Fruit fly (Drosophila melanogaster) whole organism, wandering third instar larva: ENCODE measurements around the gene rasp.

Source experiments
- Abd-B ChIP-seq: fragments of >200 bp; optimal IDR thresholded peaks from 2 replicates; lab custom pipeline; 2017; ENCODE audit warnings: missing biosample characterization, missing genetic modification characterization
- CG9705 ChIP-seq: fragments of 200-800 bp; sonication (Bioruptor generic); optimal IDR thresholded peaks from 2 replicates; lab custom pipeline; 2018; ENCODE audit warnings: missing biosample characterization, mild to moderate bottlenecking, missing genetic modification characterization
- CrebA ChIP-seq: fragments of 200-800 bp; sonication (Bioruptor generic); optimal IDR thresholded peaks from 2 replicates; lab custom pipeline; 2016; ENCODE audit warnings: missing biosample characterization, mild to moderate bottlenecking, missing genetic modification characterization, borderline replicate concordance
- Dif ChIP-seq: fragments of 200-275, 200-300 bp; sonication (Bioruptor generic); optimal IDR thresholded peaks from 2 replicates; lab custom pipeline; 2018; ENCODE audit warnings: missing biosample characterization, missing genetic modification characterization; ENCODE audit not compliant: partially characterized antibody
- GATAd ChIP-seq: sonication (Bioruptor generic); optimal IDR thresholded peaks from 2 replicates; lab custom pipeline; 2016; ENCODE audit warnings: missing biosample characterization, missing genetic modification characterization
- HLH106 ChIP-seq: fragments of 200-800 bp; optimal IDR thresholded peaks from 3 replicates; lab custom pipeline; 2019; ENCODE audit warnings: missing biosample characterization, mild to moderate bottlenecking, missing genetic modification characterization, moderate library complexity
- Hnf4 ChIP-seq: fragments of 200-800 bp; sonication (Bioruptor generic); optimal IDR thresholded peaks from 2 replicates; lab custom pipeline; 2016; ENCODE audit warnings: missing biosample characterization, mild to moderate bottlenecking, missing genetic modification characterization
- Hr78 ChIP-seq: fragments of >200 bp; optimal IDR thresholded peaks from 2 replicates; lab custom pipeline; 2017; ENCODE audit warnings: missing biosample characterization, missing genetic modification characterization
- Hr83 ChIP-seq: fragments of 200-300 bp; sonication (Bioruptor generic); optimal IDR thresholded peaks from 2 replicates; lab custom pipeline; 2016; ENCODE audit warnings: missing biosample characterization, mild to moderate bottlenecking, missing genetic modification characterization, moderate library complexity; ENCODE audit not compliant: poor library complexity, severe bottlenecking
- Jra ChIP-seq: sonication (Bioruptor generic); optimal IDR thresholded peaks from 2 replicates; lab custom pipeline; 2016; ENCODE audit warnings: missing biosample characterization, missing genetic modification characterization
- N ChIP-seq: fragments of >200 bp; optimal IDR thresholded peaks from 2 replicates; lab custom pipeline; 2018; ENCODE audit warnings: missing biosample characterization, missing external identifiers, missing genetic modification characterization
- OdsH ChIP-seq: fragments of 200-800 bp; sonication (Bioruptor generic); optimal IDR thresholded peaks from 2 replicates; lab custom pipeline; 2016; ENCODE audit warnings: missing biosample characterization, mild to moderate bottlenecking, missing genetic modification characterization
- Rel ChIP-seq, 2 experiments: fragments of 200-800 bp; sonication (Bioruptor generic) in 1 of 2; optimal IDR thresholded peaks; 2 replicates in 1 of 2; 3 replicates in 1 of 2; lab custom pipeline; 2016 to 2019; ENCODE audit warnings: mild to moderate bottlenecking in 2 of 2, missing biosample characterization in 2 of 2, missing genetic modification characterization in 2 of 2, moderate library complexity in 1 of 2
- Sp1 ChIP-seq: fragments of 200-800 bp; sonication (Bioruptor generic); optimal IDR thresholded peaks from 3 replicates; lab custom pipeline; 2019; ENCODE audit warnings: missing biosample characterization, mild to moderate bottlenecking, missing genetic modification characterization, moderate library complexity
- Vsx2 ChIP-seq: fragments of 200-300, 225-300 bp; sonication (Bioruptor generic); optimal IDR thresholded peaks from 2 replicates; lab custom pipeline; 2018; ENCODE audit warnings: missing biosample characterization, missing genetic modification characterization; ENCODE audit not compliant: partially characterized antibody
- brk ChIP-seq: fragments of 200-800 bp; sonication (Bioruptor generic); optimal IDR thresholded peaks from 2 replicates; lab custom pipeline; 2016; ENCODE audit warnings: missing biosample characterization, mild to moderate bottlenecking, missing genetic modification characterization
- dl ChIP-seq, 2 experiments: fragments of 175-275, 200-275 bp in 1 of 2; fragments of 200-275 bp in 1 of 2; sonication (Bioruptor generic); optimal IDR thresholded peaks; lab custom pipeline; 2018; ENCODE audit warnings: mild to moderate bottlenecking in 2 of 2, missing biosample characterization in 2 of 2, missing genetic modification characterization in 2 of 2, moderate library complexity in 2 of 2; ENCODE audit not compliant: partially characterized antibody in 2 of 2, insufficient read depth in 1 of 2
- dmrt93B ChIP-seq: fragments of 200-800 bp; sonication (Bioruptor generic); optimal IDR thresholded peaks from 2 replicates; lab custom pipeline; 2018; ENCODE audit warnings: missing biosample characterization, mild to moderate bottlenecking, missing genetic modification characterization
- dsf ChIP-seq: sonication (Bioruptor generic); optimal IDR thresholded peaks from 2 replicates; lab custom pipeline; 2016; ENCODE audit warnings: missing biosample characterization, missing genetic modification characterization, borderline replicate concordance
- foxo ChIP-seq, 2 experiments: fragments of 200-800 bp; sonication (Bioruptor generic); optimal IDR thresholded peaks; 2 replicates in 1 of 2; 3 replicates in 1 of 2; lab custom pipeline; 2016 to 2017; ENCODE audit warnings: missing biosample characterization in 2 of 2, missing genetic modification characterization in 2 of 2
- fru ChIP-seq: fragments of 200-800 bp; sonication (Bioruptor generic); optimal IDR thresholded peaks from 3 replicates; lab custom pipeline; 2016; ENCODE audit warnings: missing biosample characterization, mild to moderate bottlenecking, missing genetic modification characterization
- h ChIP-seq: fragments of 200-800 bp; sonication (Bioruptor generic); optimal IDR thresholded peaks from 3 replicates; lab custom pipeline; 2016; ENCODE audit warnings: missing biosample characterization, mild to moderate bottlenecking, missing genetic modification characterization
- pan ChIP-seq: fragments of >200 bp; optimal IDR thresholded peaks from 2 replicates; lab custom pipeline; 2017
- psq ChIP-seq: fragments of 200-800 bp; sonication (Bioruptor generic); optimal IDR thresholded peaks from 3 replicates; lab custom pipeline; 2017; ENCODE audit warnings: missing biosample characterization, mild to moderate bottlenecking, missing genetic modification characterization, moderate library complexity
- rgr ChIP-seq: fragments of 200-800 bp; sonication (Bioruptor generic); optimal IDR thresholded peaks from 3 replicates; lab custom pipeline; 2016; ENCODE audit warnings: missing biosample characterization, mild to moderate bottlenecking, missing genetic modification characterization
- sage ChIP-seq: fragments of 200-800 bp; sonication (Bioruptor generic); optimal IDR thresholded peaks from 2 replicates; lab custom pipeline; 2016; ENCODE audit warnings: missing biosample characterization, mild to moderate bottlenecking, missing genetic modification characterization
- sv ChIP-seq: fragments of 200-800 bp; sonication (Bioruptor generic); optimal IDR thresholded peaks from 3 replicates; lab custom pipeline; 2016; ENCODE audit warnings: missing biosample characterization, missing genetic modification characterization
- tai ChIP-seq: sonication (Bioruptor generic); optimal IDR thresholded peaks from 2 replicates; lab custom pipeline; 2016; ENCODE audit warnings: missing biosample characterization, missing genetic modification characterization
- usp ChIP-seq: fragments of >200 bp; optimal IDR thresholded peaks from 2 replicates; lab custom pipeline; 2017; ENCODE audit warnings: missing biosample characterization, missing genetic modification characterization
- woc ChIP-seq: sonication (Bioruptor generic); optimal IDR thresholded peaks from 2 replicates; lab custom pipeline; 2016; ENCODE audit warnings: missing biosample characterization, mild to moderate bottlenecking, missing genetic modification characterization

Gene rasp

DNA sequence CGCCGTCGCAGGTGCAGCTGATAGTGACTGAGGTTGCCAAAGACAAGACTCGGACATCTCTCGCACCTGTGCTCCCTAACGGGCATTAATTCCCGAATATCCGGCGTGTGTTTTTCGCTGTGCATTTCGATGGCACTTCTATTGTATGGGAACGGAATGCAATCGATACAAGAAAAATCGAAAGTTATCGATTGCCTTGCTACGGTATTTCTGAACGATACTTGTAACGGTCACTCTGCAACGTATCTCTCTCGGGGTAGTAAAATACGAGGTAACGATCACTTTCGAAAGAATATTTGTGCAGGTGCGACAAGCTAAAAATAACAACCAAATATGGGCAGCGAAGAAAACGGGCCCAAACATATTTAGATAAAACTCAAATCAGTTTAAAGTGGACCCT lies 3.0 kb downstream of the rasp start, which contains the start of gene CG32280:
Gene CG32280, plus strand, starts transcription at position 231 of the 400 bp plus-strand sequence.
- peak; percentile 27 for TF ChIP-seq woc
- TF ChIP-seq sv, result no peak
- TF ChIP-seq Dif (GFP tag; lab: Kevin White, UChicago), result no peak
- peak; percentile 66 for TF ChIP-seq h (GFP tag; lab: Kevin White, UChicago)
- TF ChIP-seq foxo (GFP tag; optimal IDR thresholded peaks at IDR 0.05; lab: Kevin White, UChicago), result peak in 1 of 2 experiments; percentile 41
- TF ChIP-seq Sp1 (GFP tag; lab: Kevin White, UChicago), result peak; percentile 15
- TF ChIP-seq tai, result no peak
- peak; percentile 6 for TF ChIP-seq OdsH (GFP tag; lab: Kevin White, UChicago)
- TF ChIP-seq Abd-B (GFP tag; lab: Kevin White, UChicago), result no peak
- peak; percentile 17 for TF ChIP-seq Hr83
- peak; percentile 7 for TF ChIP-seq HLH106 (tag; lab: Kevin White, UChicago)
- TF ChIP-seq Rel (GFP tag; optimal IDR thresholded peaks at IDR 0.05; lab: Kevin White, UChicago), result no peak
- TF ChIP-seq Rel (tag; optimal IDR thresholded peaks at IDR 0.05; lab: Kevin White, UChicago), result peak; percentile 53
- TF ChIP-seq rgr, result peak; percentile 23
- TF ChIP-seq, all 38 proteins: peak for 9

DNA sequence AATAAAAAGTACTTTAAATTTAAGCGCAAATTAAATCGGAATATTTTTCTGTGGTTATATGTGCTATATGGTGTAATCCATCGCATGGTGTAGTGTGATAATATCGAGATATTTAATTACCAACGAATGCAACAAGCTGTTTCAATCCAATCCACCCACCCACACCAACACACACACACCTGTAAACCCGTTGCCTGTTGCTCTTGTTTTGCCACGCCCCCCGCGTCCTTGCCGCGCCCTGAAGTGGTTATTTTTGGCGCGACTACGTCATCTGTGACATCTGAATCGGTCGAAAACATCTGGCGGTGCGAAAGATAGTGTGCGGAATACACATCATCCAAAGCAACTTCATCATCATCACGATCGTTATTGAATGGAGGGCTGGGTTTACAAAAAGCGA lies 3.4 kb downstream of the rasp start:
- TF ChIP-seq fru (GFP tag; lab: Kevin White, UChicago) (no peak), Dif (GFP tag; lab: Kevin White, UChicago) (peak; percentile 13), Hnf4 (GFP tag; lab: Kevin White, UChicago) (no peak)
- TF ChIP-seq, all 38 proteins: peak for 1

DNA sequence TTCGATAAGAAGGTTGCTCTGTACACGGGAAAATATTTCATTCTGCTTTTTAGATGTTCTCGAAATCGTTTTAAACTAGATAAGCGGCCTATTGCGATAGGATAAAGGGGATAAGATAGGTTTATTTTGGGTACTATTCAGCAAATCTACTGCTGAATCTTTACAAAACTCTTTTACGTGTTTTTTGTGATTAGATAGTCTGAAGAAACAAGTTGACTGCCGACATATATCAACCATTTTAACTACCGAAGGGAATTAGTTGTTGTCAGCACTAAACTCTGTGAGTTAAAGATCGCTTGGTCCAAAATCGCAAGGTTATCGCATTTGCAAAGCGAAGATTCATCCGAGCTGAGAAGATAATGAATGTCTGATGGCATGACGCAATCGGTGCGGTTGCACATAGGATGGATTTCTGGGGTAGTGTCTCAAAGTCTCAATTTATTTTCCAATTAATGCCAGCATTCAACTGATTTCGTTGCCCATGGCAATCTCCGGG lies 4.3 kb downstream of the rasp start, which contains the start of gene Asciz:
Gene Asciz, minus strand, starts transcription at position 51 of the 496 bp plus-strand sequence.
- TF ChIP-seq dl (GFP tag; optimal IDR thresholded peaks at IDR 0.05; lab: Kevin White, UChicago; ENCODE audit: insufficient read depth in 1 of 2, partially characterized antibody in 2 of 2) (no peak), fru (GFP tag; lab: Kevin White, UChicago) (no peak)
- TF ChIP-seq, all 38 proteins: peak for 0

dm6 chr3L:3169107-3169506 lies 7.1 kb downstream of the rasp start, which contains the start of the genes CG32278 and CG32281:
CG32278 (plus strand) TSS chr3L:3169286.
CG32281 (plus strand) TSS chr3L:3169375.
- TF ChIP-seq h (GFP tag; lab: Kevin White, UChicago) (no peak), Jra (GFP tag; lab: Kevin White, UChicago) (no peak), dsf (no peak), psq (GFP tag; lab: Kevin White, UChicago) (no peak), sv (no peak), pan (no peak), fru (GFP tag; lab: Kevin White, UChicago) (no peak), brk (GFP tag; lab: Kevin White, UChicago) (no peak), woc (no peak), Dif (GFP tag; lab: Kevin White, UChicago) (no peak), Abd-B (GFP tag; lab: Kevin White, UChicago) (no peak), dmrt93B (no peak), GATAd (GFP tag; lab: Kevin White, UChicago) (no peak), usp (GFP tag; lab: Kevin White, UChicago) (no peak), foxo (GFP tag; optimal IDR thresholded peaks at IDR 0.05; lab: Kevin White, UChicago) (no peak), CrebA (no peak), Vsx2 (no peak), rgr (no peak), sage (GFP tag; lab: Kevin White, UChicago) (no peak)

- no peak for TF ChIP-seq dsf
- no peak for TF ChIP-seq sage (GFP tag; lab: Kevin White, UChicago)
- TF ChIP-seq GATAd (GFP tag; lab: Kevin White, UChicago), result no peak
- TF ChIP-seq psq (GFP tag; lab: Kevin White, UChicago), result no peak
- no peak for TF ChIP-seq fru (GFP tag; lab: Kevin White, UChicago)
- TF ChIP-seq CrebA, result no peak
- TF ChIP-seq N (GFP tag; lab: Kevin White, UChicago), result no peak
- TF ChIP-seq Dif (GFP tag; lab: Kevin White, UChicago), result no peak
- TF ChIP-seq CG9705 (GFP tag; lab: Kevin White, UChicago), result no peak
- no peak for TF ChIP-seq usp (GFP tag; lab: Kevin White, UChicago)
- TF ChIP-seq Hr78 (GFP tag; lab: Kevin White, UChicago), result no peak
- TF ChIP-seq sv, result no peak
- TF ChIP-seq foxo (GFP tag; optimal IDR thresholded peaks at IDR 0.05; lab: Kevin White, UChicago), result no peak
- TF ChIP-seq h (GFP tag; lab: Kevin White, UChicago), result no peak
- no peak for TF ChIP-seq Hnf4 (GFP tag; lab: Kevin White, UChicago)
- TF ChIP-seq pan, result no peak
Observed at dm6 chr3L:3172445-3172844, 10.5 kb downstream of the rasp start, which contains the start of gene CG14963. CG14963 (minus strand) TSS chr3L:3172545.
